Fruit fly (Drosophila melanogaster): ENCODE measurements around the gene Kap-alpha3.

The Kap-alpha3 gene

dm6 chr3R:9559413-9560014 lies 18.0 kb downstream of the Kap-alpha3 start, which contains the start of the genes AP-1mu and MBD-like (continued):
- TF ChIP-seq CG17568 (GFP tag; optimal IDR thresholded peaks at IDR 0.05), result no peak
- no peak for TF ChIP-seq dati (GFP tag; IDR thresholded peaks at IDR 0.05)
- TF ChIP-seq sqz (GFP tag; optimal IDR thresholded peaks at IDR 0.05), result no peak
- peak; percentile 66; the same call in 2 of the 3 replicates for TF ChIP-seq CG11456 (GFP tag; IDR thresholded peaks at IDR 0.05)
- peak; percentile 64 for TF ChIP-seq CG32772 (GFP tag; IDR thresholded peaks at IDR 0.05)
- no peak for TF ChIP-seq crol (GFP tag; IDR thresholded peaks at IDR 0.05)
- TF ChIP-seq CG18764 (GFP tag; optimal IDR thresholded peaks at IDR 0.05), result peak; percentile 28
- peak; percentile 63 for TF ChIP-seq maf-S (GFP tag; optimal IDR thresholded peaks at IDR 0.05)
- no peak for TF ChIP-seq z (GFP tag; IDR thresholded peaks at IDR 0.05)
- no peak for TF ChIP-seq exex (tag; optimal IDR thresholded peaks at IDR 0.05)
- no peak for TF ChIP-seq Gsc (GFP tag; IDR thresholded peaks at IDR 0.05)
- no peak for TF ChIP-seq br (optimal IDR thresholded peaks at IDR 0.05)
- TF ChIP-seq Vsx1 (GFP tag; optimal IDR thresholded peaks at IDR 0.05), result no peak
- TF ChIP-seq CG7928 (GFP tag; optimal IDR thresholded peaks at IDR 0.05), result peak; percentile 6
- peak; percentile 45; the same call in 1 of the 2 replicates for TF ChIP-seq rib (GFP tag; IDR thresholded peaks at IDR 0.05)
- peak; percentile 44; the same call in 1 of the 3 replicates for TF ChIP-seq CG11093 (GFP tag; IDR thresholded peaks at IDR 0.05)
- no peak for TF ChIP-seq ap (GFP tag; IDR thresholded peaks at IDR 0.05)
- TF ChIP-seq emc (GFP tag; optimal IDR thresholded peaks at IDR 0.05), result peak; percentile 1
- TF ChIP-seq Ada2b (GFP tag; IDR thresholded peaks at IDR 0.05), result 0 out of 2 replicates have a peak, but pooled peaks have one; percentile 18
- TF ChIP-seq CG8089 (GFP tag; optimal IDR thresholded peaks at IDR 0.05), result peak; percentile 32
- no peak for TF ChIP-seq pita (GFP tag; optimal IDR thresholded peaks at IDR 0.05)
- peak; percentile 2 for TF ChIP-seq p53 (GFP tag; optimal IDR thresholded peaks at IDR 0.05)
- TF ChIP-seq CG6654 (GFP tag; optimal IDR thresholded peaks at IDR 0.05), result no peak
- TF ChIP-seq nom (GFP tag; optimal IDR thresholded peaks at IDR 0.05), result no peak
- TF ChIP-seq pb (GFP tag; optimal IDR thresholded peaks at IDR 0.05), result peak; percentile 9
- peak; percentile 65 for TF ChIP-seq Sry-δ (GFP tag; optimal IDR thresholded peaks at IDR 0.05)
- TF ChIP-seq CG7839 (tag; optimal IDR thresholded peaks at IDR 0.05), result peak; percentile 62
- no peak for TF ChIP-seq usp (GFP tag; optimal IDR thresholded peaks at IDR 0.05)
- peak; percentile 19 for TF ChIP-seq eyg (GFP tag; optimal IDR thresholded peaks at IDR 0.05)
- no peak for TF ChIP-seq Trl (optimal IDR thresholded peaks at IDR 0.05)
- peak; percentile 79 for TF ChIP-seq Trl (GFP tag; optimal IDR thresholded peaks at IDR 0.05)
- TF ChIP-seq lov (optimal IDR thresholded peaks at IDR 0.05), result no peak
- TF ChIP-seq lov (GFP tag; IDR thresholded peaks at IDR 0.05), result no peak
- no peak for TF ChIP-seq CG7745 (tag; optimal IDR thresholded peaks at IDR 0.05)
- TF ChIP-seq Neu2 (GFP tag; optimal IDR thresholded peaks at IDR 0.05; ENCODE audit: borderline replicate concordance), result no peak
- no peak for TF ChIP-seq trh (GFP tag; optimal IDR thresholded peaks at IDR 0.05)
- peak; percentile 49 for TF ChIP-seq CG31224 (GFP tag; IDR thresholded peaks at IDR 0.05)
- peak; percentile 20 for TF ChIP-seq Six4 (GFP tag; optimal IDR thresholded peaks at IDR 0.05)
- TF ChIP-seq hbn (GFP tag; IDR thresholded peaks at IDR 0.05; ENCODE audit: partially characterized antibody), result peak; percentile 49
- peak; percentile 55; the same call in 1 of the 2 replicates for TF ChIP-seq CG13287 (GFP tag; IDR thresholded peaks at IDR 0.05; ENCODE audit: partially characterized antibody)
- TF ChIP-seq TFAM (GFP tag; optimal IDR thresholded peaks at IDR 0.05), result no peak
- TF ChIP-seq repo (GFP tag; optimal IDR thresholded peaks at IDR 0.05), result no peak
- TF ChIP-seq CG12219 (GFP tag; optimal IDR thresholded peaks at IDR 0.05), result no peak
- TF ChIP-seq Atf6 (GFP tag; IDR thresholded peaks at IDR 0.05), result peak; percentile 67
- TF ChIP-seq nerfin-2 (GFP tag; IDR thresholded peaks at IDR 0.05; ENCODE audit: partially characterized antibody), result no peak
- TF ChIP-seq NfI (GFP tag; optimal IDR thresholded peaks at IDR 0.05), result peak; percentile 72
- no peak for TF ChIP-seq hth (optimal IDR thresholded peaks at IDR 0.05)
- TF ChIP-seq Dref (GFP tag; IDR thresholded peaks at IDR 0.05), result 0 out of 2 replicates have a peak, but pooled peaks have one; percentile 37
- TF ChIP-seq lilli (GFP tag; optimal IDR thresholded peaks at IDR 0.05), result peak; percentile 85
- TF ChIP-seq CG18599 (GFP tag; optimal IDR thresholded peaks at IDR 0.05), result no peak
- TF ChIP-seq Kr (GFP tag; optimal IDR thresholded peaks at IDR 0.05), result no peak
- TF ChIP-seq CG34422 (GFP tag; IDR thresholded peaks at IDR 0.05), result peak; percentile 59; the same call in 1 of the 3 replicates

All from whole organism, embryonic.